Fruit fly (Drosophila melanogaster) whole organism, embryonic: ENCODE data around the gene Pat1.
A peak's percentile ranks its signal among the peaks of the same experiment; 100 is the strongest.

Experiments
- BEAF-32 ChIP-seq: fragments of 200-800 bp; sonication (Bioruptor generic); optimal IDR thresholded peaks from 3 replicates; lab custom pipeline; 2017; ENCODE audit warnings: missing biosample characterization, missing genetic modification characterization, mild to moderate bottlenecking, moderate library complexity, missing genetic modification reagents
- CG13624 ChIP-seq: fragments of 200-800 bp; sonication (Bioruptor generic); optimal IDR thresholded peaks from 2 replicates; lab custom pipeline; 2016; ENCODE audit warnings: missing biosample characterization, missing genetic modification characterization
- CG14050 ChIP-seq: fragments of 200-800 bp; sonication (Bioruptor generic); IDR thresholded peaks from 3 replicates; pipeline ENCODE4 v1.3.6; 2022; ENCODE audit warnings: missing biosample characterization, missing genetic modification characterization
- CG18011 ChIP-seq: fragments of 200-800 bp; sonication (Bioruptor generic); optimal IDR thresholded peaks from 2 replicates; lab custom pipeline; 2017; ENCODE audit warnings: missing biosample characterization, missing genetic modification characterization, mild to moderate bottlenecking, moderate library complexity, missing genotype
- CG8478 ChIP-seq: fragments of >200 bp; optimal IDR thresholded peaks from 2 replicates; lab custom pipeline; 2018
- Gsc ChIP-seq: fragments of 200-800 bp; sonication (Bioruptor generic); IDR thresholded peaks from 2 replicates; pipeline ENCODE4 v1.3.6; 2022; ENCODE audit warnings: missing biosample characterization, missing genetic modification characterization
- ase ChIP-seq: fragments of 200-800 bp; sonication (Bioruptor generic); IDR thresholded peaks from 3 replicates; pipeline ENCODE4 v1.3.6; 2022; ENCODE audit warnings: missing biosample characterization, missing genetic modification characterization
- da ChIP-seq: fragments of 200-800 bp; sonication (Bioruptor generic); optimal IDR thresholded peaks from 2 replicates; lab custom pipeline; 2016; ENCODE audit warnings: missing biosample characterization, missing genetic modification characterization
- dmrt99B ChIP-seq: fragments of 200-800 bp; sonication (Bioruptor generic); optimal IDR thresholded peaks from 2 replicates; lab custom pipeline; 2018; ENCODE audit warnings: missing biosample characterization, mild to moderate bottlenecking, missing genetic modification characterization, moderate library complexity
- grn ChIP-seq: fragments of 200-800 bp; sonication (Bioruptor generic); optimal IDR thresholded peaks from 3 replicates; lab custom pipeline; 2017; ENCODE audit warnings: missing biosample characterization, missing genetic modification characterization
- zen2 ChIP-seq: fragments of 200-800 bp; sonication (Bioruptor generic); IDR thresholded peaks from 3 replicates; pipeline ENCODE4 v1.3.6; 2022; ENCODE audit warnings: missing biosample characterization, missing genetic modification characterization; ENCODE audit not compliant: partially characterized antibody

dm6 chrX:6641602-6642001 is 51.0 kb downstream of the Pat1 start:
- TF ChIP-seq dmrt99B, result peak; percentile 9
- TF ChIP-seq CG8478, result no peak
- no peak for TF ChIP-seq CG13624 (GFP tag; lab: Kevin White, UChicago)
- no peak for TF ChIP-seq CG18011 (GFP tag; lab: Kevin White, UChicago)
- TF ChIP-seq grn, result no peak
- no peak for TF ChIP-seq Gsc
- TF ChIP-seq ase (GFP tag; lab: Robert Waterston, UW), result no peak
- no peak for TF ChIP-seq zen2 (GFP tag; lab: Robert Waterston, UW)
- TF ChIP-seq BEAF-32 (GFP tag; lab: Kevin White, UChicago), result no peak
- no peak for TF ChIP-seq da
- no peak for TF ChIP-seq CG14050 (GFP tag; lab: Robert Waterston, UW)
